Fruit fly (Drosophila melanogaster): ENCODE data around the gene Polr1E.

Polr1E gene

DNA sequence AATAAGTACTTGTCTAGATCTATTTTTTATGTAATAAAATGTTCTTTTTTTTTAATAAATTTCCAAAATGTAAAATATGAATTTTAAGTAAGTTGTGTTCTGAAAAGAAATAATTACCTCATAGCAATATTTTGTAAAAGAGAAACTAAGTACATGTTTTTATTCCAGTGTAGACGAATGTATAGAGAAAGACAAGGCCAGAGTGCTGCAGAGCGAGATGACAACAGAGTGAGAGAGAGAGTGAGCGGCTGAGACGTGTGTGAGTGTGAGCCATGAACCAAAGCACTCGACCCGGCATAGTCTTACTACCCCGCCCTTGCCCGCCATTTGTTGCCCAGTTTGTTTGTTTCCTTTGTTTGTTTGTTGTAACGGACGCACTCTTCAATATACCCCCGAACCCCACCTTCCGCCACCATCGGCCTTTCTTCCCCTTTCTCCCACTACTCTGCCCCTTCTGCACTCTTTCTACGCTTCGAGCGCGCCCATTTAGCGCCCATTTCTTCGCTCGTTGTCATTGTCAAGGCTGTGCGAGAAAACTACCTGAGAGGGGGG, 9.9 kb upstream of the Polr1E start (continued):
- TF ChIP-seq CG30431 (GFP tag; optimal IDR thresholded peaks at IDR 0.05) = peak; percentile 27
- peak; percentile 57 for TF ChIP-seq CG33557 (GFP tag; optimal IDR thresholded peaks at IDR 0.05)
- no peak for TF ChIP-seq gsb (GFP tag; IDR thresholded peaks at IDR 0.05)
- TF ChIP-seq Lpt (GFP tag; optimal IDR thresholded peaks at IDR 0.05) = no peak
- TF ChIP-seq lov (optimal IDR thresholded peaks at IDR 0.05) = no peak
- TF ChIP-seq lov (GFP tag; IDR thresholded peaks at IDR 0.05) = 0 out of 3 replicates have a peak, but pooled peaks have one; percentile 38
- peak; percentile 44 for TF ChIP-seq nerfin-1 (tag; optimal IDR thresholded peaks at IDR 0.05)
- peak; percentile 23 for TF ChIP-seq Sry-β (GFP tag; optimal IDR thresholded peaks at IDR 0.05)
- no peak for TF ChIP-seq repo (GFP tag; optimal IDR thresholded peaks at IDR 0.05)
- TF ChIP-seq bsh (GFP tag; optimal IDR thresholded peaks at IDR 0.05) = peak; percentile 53 to 67
- TF ChIP-seq run (tag; optimal IDR thresholded peaks at IDR 0.05) = peak; percentile 9
- peak; percentile 50 for TF ChIP-seq CG1792 (GFP tag; optimal IDR thresholded peaks at IDR 0.05)
- peak; percentile 21 for TF ChIP-seq Deaf1 (tag; optimal IDR thresholded peaks at IDR 0.05)
- TF ChIP-seq CG12299 (tag; optimal IDR thresholded peaks at IDR 0.05) = no peak
- TF ChIP-seq gt (GFP tag; IDR thresholded peaks at IDR 0.05) = 0 out of 2 replicates have a peak, but pooled peaks have one; percentile 20
- TF ChIP-seq GATAe (GFP tag; conservative IDR thresholded peaks at IDR 0.05) = no peak
- TF ChIP-seq CG6683 (GFP tag; optimal IDR thresholded peaks at IDR 0.05) = no peak
- TF ChIP-seq HLHmδ (GFP tag; optimal IDR thresholded peaks at IDR 0.05) = peak; percentile 91
- TF ChIP-seq jumu (GFP tag; optimal IDR thresholded peaks at IDR 0.05) = peak; percentile 47
- TF ChIP-seq HmgD (GFP tag; optimal IDR thresholded peaks at IDR 0.05) = no peak
- peak; percentile 38 for TF ChIP-seq org-1 (GFP tag; optimal IDR thresholded peaks at IDR 0.05)
- peak; percentile 62 for TF ChIP-seq CG14710 (tag; optimal IDR thresholded peaks at IDR 0.05)
- TF ChIP-seq stwl (tag; optimal IDR thresholded peaks at IDR 0.05) = no peak
- TF ChIP-seq CG18764 (GFP tag; optimal IDR thresholded peaks at IDR 0.05) = peak; percentile 40
- 0 out of 2 replicates have a peak, but pooled peaks have one; percentile 16 for TF ChIP-seq CG32772 (GFP tag; IDR thresholded peaks at IDR 0.05)
- TF ChIP-seq tna (GFP tag; IDR thresholded peaks at IDR 0.05; ENCODE audit: partially characterized antibody) = 0 out of 2 replicates have a peak, but pooled peaks have one; percentile 36
- TF ChIP-seq amos (GFP tag; IDR thresholded peaks at IDR 0.05; ENCODE audit: partially characterized antibody) = no peak
- TF ChIP-seq cwo (GFP tag; optimal IDR thresholded peaks at IDR 0.05) = no peak
- no peak for TF ChIP-seq CG4854 (GFP tag; optimal IDR thresholded peaks at IDR 0.05)
- peak; percentile 4 for TF ChIP-seq CG9797 (GFP tag; optimal IDR thresholded peaks at IDR 0.05)
- peak; percentile 98 for TF ChIP-seq z (GFP tag; IDR thresholded peaks at IDR 0.05)
- no peak for TF ChIP-seq CG14014 (GFP tag; IDR thresholded peaks at IDR 0.05)
- peak; percentile 66 for TF ChIP-seq sob (GFP tag; IDR thresholded peaks at IDR 0.05)
- TF ChIP-seq NC2α (GFP tag; optimal IDR thresholded peaks at IDR 0.05) = peak; percentile 41
- no peak for TF ChIP-seq Poxn (GFP tag; IDR thresholded peaks at IDR 0.05)
- TF ChIP-seq h (optimal IDR thresholded peaks at IDR 0.05) = no peak
- peak; percentile 100 for TF ChIP-seq crol (GFP tag; IDR thresholded peaks at IDR 0.05)
- TF ChIP-seq Hr51 (GFP tag; optimal IDR thresholded peaks at IDR 0.05) = peak in 1 of 2 experiments; percentile 76
- no peak for TF ChIP-seq hth (optimal IDR thresholded peaks at IDR 0.05)
- TF ChIP-seq maf-S (GFP tag; optimal IDR thresholded peaks at IDR 0.05) = peak; percentile 12
- peak; percentile 1 for TF ChIP-seq CG1233 (GFP tag; optimal IDR thresholded peaks at IDR 0.05)
- TF ChIP-seq sna (GFP tag; IDR thresholded peaks at IDR 0.05; ENCODE audit: partially characterized antibody) = no peak
- peak; percentile 56 for TF ChIP-seq CG31365 (tag; optimal IDR thresholded peaks at IDR 0.05)
- TF ChIP-seq prd (optimal IDR thresholded peaks at IDR 0.05) = no peak
- no peak; the same call in 1 of the 3 replicates for TF ChIP-seq prd (GFP tag; IDR thresholded peaks at IDR 0.05)
- no peak for TF ChIP-seq Ets97D (GFP tag; optimal IDR thresholded peaks at IDR 0.05)
- peak; percentile 64 for TF ChIP-seq dmrt99B (tag; optimal IDR thresholded peaks at IDR 0.05)
- no peak for TF ChIP-seq Dp (GFP tag; optimal IDR thresholded peaks at IDR 0.05)
- TF ChIP-seq kay (GFP tag; optimal IDR thresholded peaks at IDR 0.05) = no peak
- no peak for TF ChIP-seq CG4617 (GFP tag; optimal IDR thresholded peaks at IDR 0.05; ENCODE audit: borderline replicate concordance)
